Fruit fly (Drosophila melanogaster) whole organism, embryonic: ENCODE measurements around the gene CG32939.

ENCODE experiments used
- Asciz ChIP-seq: fragments of 200-800 bp; sonication (Bioruptor generic); optimal IDR thresholded peaks from 2 replicates; lab custom pipeline; 2017; ENCODE audit warnings: missing biosample characterization, mild to moderate bottlenecking, missing genetic modification characterization, missing genetic modification reagents
- CG10209 ChIP-seq: fragments of 200-800 bp; sonication (Bioruptor generic); optimal IDR thresholded peaks from 3 replicates; lab custom pipeline; 2017; ENCODE audit warnings: missing biosample characterization, mild to moderate bottlenecking, missing genetic modification characterization, missing genetic modification reagents
- CG10462 ChIP-seq: fragments of 200-800 bp; sonication (Bioruptor generic); optimal IDR thresholded peaks from 2 replicates; lab custom pipeline; 2016; ENCODE audit warnings: missing biosample characterization, missing genetic modification characterization
- CG10959 ChIP-seq: fragments of 200-800 bp; sonication (Bioruptor generic); IDR thresholded peaks from 2 replicates; pipeline ENCODE4 v1.3.6; 2022; ENCODE audit warnings: missing biosample characterization, missing genetic modification characterization
- CG13123 ChIP-seq: fragments of 200-800 bp; sonication (Bioruptor generic); optimal IDR thresholded peaks from 2 replicates; lab custom pipeline; 2016; ENCODE audit warnings: missing biosample characterization, missing genetic modification characterization
- CG14014 ChIP-seq: fragments of 200-800 bp; sonication (Bioruptor generic); IDR thresholded peaks from 2 replicates; pipeline ENCODE4 v1.3.6; 2022; ENCODE audit warnings: missing biosample characterization, missing genetic modification characterization
- CG14860 ChIP-seq: fragments of 200-800 bp; sonication (Bioruptor generic); IDR thresholded peaks from 3 replicates; pipeline ENCODE4 v1.3.6; 2022; ENCODE audit warnings: missing biosample characterization, missing genetic modification characterization; ENCODE audit not compliant: partially characterized antibody
- CG1603 ChIP-seq: fragments of 200-800 bp; sonication (Bioruptor generic); optimal IDR thresholded peaks from 2 replicates; lab custom pipeline; 2019; ENCODE audit warnings: missing biosample characterization, mild to moderate bottlenecking, missing genetic modification characterization, moderate library complexity
- CG16779 ChIP-seq: fragments of 200-800 bp; sonication (Bioruptor generic); IDR thresholded peaks from 2 replicates; pipeline ENCODE4 v1.3.6; 2022; ENCODE audit warnings: missing biosample characterization, missing genetic modification characterization
- CG17186 ChIP-seq: fragments of 200-800 bp; sonication (Bioruptor generic); optimal IDR thresholded peaks from 3 replicates; lab custom pipeline; 2017; ENCODE audit warnings: missing biosample characterization, missing genetic modification reagents, missing genetic modification characterization
- CG17385 ChIP-seq: fragments of 200-800 bp; sonication (Bioruptor generic); optimal IDR thresholded peaks from 3 replicates; lab custom pipeline; 2018; ENCODE audit warnings: missing biosample characterization, mild to moderate bottlenecking, missing genetic modification characterization
- CG17912 ChIP-seq: fragments of 200-800 bp; sonication (Bioruptor generic); optimal IDR thresholded peaks from 2 replicates; lab custom pipeline; 2018; ENCODE audit warnings: missing biosample characterization, mild to moderate bottlenecking, missing genetic modification characterization
- CG2678 ChIP-seq: fragments of 200-800 bp; sonication (Bioruptor generic); optimal IDR thresholded peaks from 3 replicates; lab custom pipeline; 2019; ENCODE audit warnings: missing biosample characterization, mild to moderate bottlenecking, missing genetic modification characterization, moderate library complexity
- CG3065 ChIP-seq: fragments of 200-800 bp; sonication (Bioruptor generic); optimal IDR thresholded peaks from 2 replicates; lab custom pipeline; 2016; ENCODE audit warnings: missing biosample characterization, missing genetic modification characterization
- CG4424 ChIP-seq: fragments of 200-800 bp; sonication (Bioruptor generic); optimal IDR thresholded peaks from 3 replicates; lab custom pipeline; 2016; ENCODE audit warnings: missing biosample characterization, missing genetic modification characterization
- CG7271 ChIP-seq: fragments of 200-800 bp; sonication (Bioruptor generic); optimal IDR thresholded peaks from 2 replicates; lab custom pipeline; 2018; ENCODE audit warnings: missing biosample characterization, mild to moderate bottlenecking, missing genetic modification characterization, moderate library complexity
- CG8944 ChIP-seq: fragments of 200-800 bp; sonication (Bioruptor generic); optimal IDR thresholded peaks from 3 replicates; lab custom pipeline; 2016; ENCODE audit warnings: missing biosample characterization, missing genetic modification characterization
- CHES-1-like ChIP-seq: fragments of 200-800 bp; sonication (Bioruptor generic); optimal IDR thresholded peaks from 2 replicates; lab custom pipeline; 2016; ENCODE audit warnings: missing biosample characterization, missing genetic modification characterization
- Camta ChIP-seq: fragments of 200-800 bp; sonication (Bioruptor generic); optimal IDR thresholded peaks from 2 replicates; lab custom pipeline; 2016; ENCODE audit warnings: missing biosample characterization, missing genetic modification characterization
- CoRest ChIP-seq: fragments of 200-800 bp; sonication (Bioruptor generic); optimal IDR thresholded peaks from 3 replicates; lab custom pipeline; 2018; ENCODE audit warnings: missing biosample characterization, mild to moderate bottlenecking, missing genetic modification characterization, moderate library complexity
- D ChIP-seq, 2 experiments: fragments of 200-800 bp in 1 of 2; fragments of >200 bp in 1 of 2; sonication (Bioruptor generic) in 1 of 2; optimal IDR thresholded peaks; 2 replicates in 1 of 2; 3 replicates in 1 of 2; lab custom pipeline; 2017; ENCODE audit warnings: mild to moderate bottlenecking in 1 of 2, missing biosample characterization in 1 of 2, missing genetic modification characterization in 1 of 2, missing genetic modification reagents in 1 of 2
- Doc2 ChIP-seq: fragments of 200-800 bp; sonication (Bioruptor generic); IDR thresholded peaks from 2 replicates; pipeline ENCODE4 v1.3.6; 2022; ENCODE audit warnings: missing biosample characterization, missing genetic modification characterization
- Dp ChIP-seq: fragments of 200-800 bp; sonication (Bioruptor generic); optimal IDR thresholded peaks from 2 replicates; lab custom pipeline; 2018; ENCODE audit warnings: missing biosample characterization, mild to moderate bottlenecking, missing genetic modification characterization, moderate library complexity
- HHEX ChIP-seq: fragments of 200-800 bp; sonication (Bioruptor generic); optimal IDR thresholded peaks from 3 replicates; lab custom pipeline; 2017; ENCODE audit warnings: missing biosample characterization, mild to moderate bottlenecking, missing genetic modification characterization, missing genetic modification reagents
- HLH54F ChIP-seq: fragments of 200-800 bp; sonication (Bioruptor generic); optimal IDR thresholded peaks from 3 replicates; lab custom pipeline; 2016; ENCODE audit warnings: missing biosample characterization, missing genetic modification characterization
- Hmr ChIP-seq: fragments of 200-800 bp; sonication (Bioruptor generic); optimal IDR thresholded peaks from 3 replicates; lab custom pipeline; 2017; ENCODE audit warnings: mild to moderate bottlenecking, missing biosample characterization, missing genetic modification reagents, missing genetic modification characterization
- Kr ChIP-seq: fragments of 200-800 bp; sonication (Bioruptor generic); optimal IDR thresholded peaks from 2 replicates; lab custom pipeline; 2017; ENCODE audit warnings: missing biosample characterization, mild to moderate bottlenecking, missing genetic modification characterization
- Lhr ChIP-seq: fragments of 200-800 bp; sonication (Bioruptor generic); optimal IDR thresholded peaks from 3 replicates; lab custom pipeline; 2017; ENCODE audit warnings: mild to moderate bottlenecking, missing biosample characterization, missing genetic modification reagents, missing genetic modification characterization
- Lim3 ChIP-seq: fragments of 200-800 bp; sonication (Bioruptor generic); IDR thresholded peaks from 2 replicates; pipeline ENCODE4 v1.3.6; 2022; ENCODE audit warnings: missing biosample characterization, missing genetic modification characterization
- Nf-YB ChIP-seq: fragments of 200-800 bp; sonication (Bioruptor generic); optimal IDR thresholded peaks from 3 replicates; lab custom pipeline; 2019; ENCODE audit warnings: missing biosample characterization, mild to moderate bottlenecking, missing genetic modification characterization, moderate library complexity
- Side ChIP-seq: fragments of 200-800 bp; sonication (Bioruptor generic); optimal IDR thresholded peaks from 2 replicates; lab custom pipeline; 2016; ENCODE audit warnings: missing biosample characterization, missing genetic modification characterization
- Sox100B ChIP-seq: fragments of 200-800 bp; sonication (Bioruptor generic); optimal IDR thresholded peaks from 3 replicates; lab custom pipeline; 2018; ENCODE audit warnings: missing biosample characterization, mild to moderate bottlenecking, missing genetic modification characterization
- aop ChIP-seq: fragments of 200-800 bp; sonication (Bioruptor generic); IDR thresholded peaks from 2 replicates; pipeline ENCODE4 v1.3.6; 2022; ENCODE audit warnings: missing biosample characterization, missing genetic modification characterization
- ase ChIP-seq: fragments of 200-800 bp; sonication (Bioruptor generic); IDR thresholded peaks from 3 replicates; pipeline ENCODE4 v1.3.6; 2022; ENCODE audit warnings: missing biosample characterization, missing genetic modification characterization
- ato ChIP-seq: fragments of 200-800 bp; sonication (Bioruptor generic); IDR thresholded peaks from 2 replicates; pipeline ENCODE4 v1.3.6; 2022; ENCODE audit warnings: missing biosample characterization, missing genetic modification characterization; ENCODE audit not compliant: partially characterized antibody
- az2 ChIP-seq: fragments of 200-800 bp; sonication (Bioruptor generic); optimal IDR thresholded peaks from 3 replicates; lab custom pipeline; 2016; ENCODE audit warnings: missing biosample characterization, missing genetic modification characterization
- eve ChIP-seq, 2 experiments: fragments of >200 bp; optimal IDR thresholded peaks; 2 replicates each; lab custom pipeline; 2017; ENCODE audit warnings: missing biosample characterization in 2 of 2, missing genetic modification characterization in 2 of 2
- fd96Cb ChIP-seq: fragments of 200-800 bp; sonication (Bioruptor generic); optimal IDR thresholded peaks from 2 replicates; lab custom pipeline; 2018; ENCODE audit warnings: missing biosample characterization, mild to moderate bottlenecking, missing genetic modification characterization, moderate library complexity
- klu ChIP-seq: fragments of 200-800 bp; sonication (Bioruptor generic); IDR thresholded peaks from 2 replicates; pipeline ENCODE4 v1.3.6; 2022; ENCODE audit warnings: missing biosample characterization, missing genetic modification characterization
- lov ChIP-seq, 2 experiments: fragments of 200-800 bp in 1 of 2; fragments of >200 bp in 1 of 2; sonication (Bioruptor generic) in 1 of 2; IDR thresholded peaks in 1 of 2; optimal IDR thresholded peaks in 1 of 2; 2 replicates in 1 of 2; 3 replicates in 1 of 2; pipeline versions ENCODE4 v1.3.6 to Lab custom; 2017 to 2022; ENCODE audit warnings: missing biosample characterization in 1 of 2, missing genetic modification characterization in 1 of 2
- mld ChIP-seq: fragments of 200-800 bp; sonication (Bioruptor generic); IDR thresholded peaks from 3 replicates; pipeline ENCODE4 v1.3.6; 2022; ENCODE audit warnings: missing biosample characterization, missing genetic modification characterization; ENCODE audit not compliant: partially characterized antibody
- odd ChIP-seq: fragments of 200-800 bp; sonication (Bioruptor generic); optimal IDR thresholded peaks from 2 replicates; lab custom pipeline; 2017; ENCODE audit warnings: missing biosample characterization, mild to moderate bottlenecking, missing genetic modification characterization
- org-1 ChIP-seq: fragments of 200-800 bp; sonication (Bioruptor generic); optimal IDR thresholded peaks from 2 replicates; lab custom pipeline; 2017; ENCODE audit warnings: missing biosample characterization, missing genetic modification characterization
- pfk ChIP-seq: fragments of 200-800 bp; sonication (Bioruptor generic); optimal IDR thresholded peaks from 2 replicates; lab custom pipeline; 2018; ENCODE audit warnings: missing biosample characterization, mild to moderate bottlenecking, missing genetic modification characterization, moderate library complexity
- pho ChIP-seq: fragments of 200-800 bp; sonication (Bioruptor generic); optimal IDR thresholded peaks from 2 replicates; lab custom pipeline; 2016; ENCODE audit warnings: missing biosample characterization, missing genetic modification characterization
- sqz ChIP-seq: fragments of 200-800 bp; sonication (Bioruptor generic); optimal IDR thresholded peaks from 3 replicates; lab custom pipeline; 2018; ENCODE audit warnings: missing biosample characterization, mild to moderate bottlenecking, missing genetic modification characterization
- sr ChIP-seq: fragments of 200-800 bp; sonication (Bioruptor generic); IDR thresholded peaks from 3 replicates; pipeline ENCODE4 v1.3.6; 2022; ENCODE audit warnings: missing biosample characterization, missing genetic modification characterization
- tll ChIP-seq, 2 experiments: fragments of 200-800 bp in 1 of 2; fragments of >200 bp in 1 of 2; sonication (Bioruptor generic) in 1 of 2; optimal IDR thresholded peaks; 2 replicates each; lab custom pipeline; 2017 to 2019; ENCODE audit warnings: missing biosample characterization in 2 of 2, missing genetic modification characterization in 2 of 2, mild to moderate bottlenecking in 1 of 2, moderate library complexity in 1 of 2
- tx ChIP-seq: fragments of 200-800 bp; sonication (Bioruptor generic); optimal IDR thresholded peaks from 2 replicates; lab custom pipeline; 2016; ENCODE audit warnings: missing biosample characterization, missing genetic modification characterization
- vvl ChIP-seq: fragments of 200-800 bp; sonication (Bioruptor generic); IDR thresholded peaks from 2 replicates; pipeline ENCODE4 v1.3.6; 2022; ENCODE audit warnings: missing biosample characterization, missing genetic modification characterization

The CG32939 gene

dm6 chr3R:9710886-9711285 lies 18.0 kb downstream of the CG32939 start, which contains the start of the genes trbd and dmt (continued):
- peak; percentile 56 for TF ChIP-seq CG17912 (GFP tag; lab: Kevin White, UChicago)
- TF ChIP-seq CG17385 (GFP tag; lab: Kevin White, UChicago) = no peak
- TF ChIP-seq CG14860 (GFP tag; lab: Robert Waterston, UW) = no peak
- no peak for TF ChIP-seq ato (GFP tag; lab: Robert Waterston, UW)
- no peak for TF ChIP-seq CG16779
- TF ChIP-seq D (optimal IDR thresholded peaks at IDR 0.05; lab: Kevin White, UChicago) = no peak
- no peak for TF ChIP-seq D (GFP tag; optimal IDR thresholded peaks at IDR 0.05; lab: Kevin White, UChicago)
- peak; percentile 93 for TF ChIP-seq CG1603
- no peak for TF ChIP-seq CG4424 (GFP tag; lab: Kevin White, UChicago)
- peak; percentile 55 for TF ChIP-seq CG8944 (GFP tag; lab: Kevin White, UChicago)
- TF ChIP-seq Sox100B = no peak
- no peak for TF ChIP-seq CG10959
- TF ChIP-seq org-1 = no peak
- no peak for TF ChIP-seq Hmr (GFP tag; lab: Kevin White, UChicago)
- no peak for TF ChIP-seq aop (GFP tag; lab: Robert Waterston, UW)
- no peak for TF ChIP-seq HHEX
- TF ChIP-seq HLH54F (GFP tag; lab: Kevin White, UChicago) = peak; percentile 74
- no peak for TF ChIP-seq odd (GFP tag; lab: Kevin White, UChicago)
- no peak for TF ChIP-seq CG14014
- no peak for TF ChIP-seq tll (GFP tag; optimal IDR thresholded peaks at IDR 0.05; lab: Kevin White, UChicago)
- TF ChIP-seq klu (GFP tag; lab: Robert Waterston, UW) = no peak
- no peak for TF ChIP-seq CG7271 (tag; lab: Kevin White, UChicago)
- TF ChIP-seq vvl = no peak
- peak; percentile 58 for TF ChIP-seq tx
- no peak for TF ChIP-seq az2 (GFP tag; lab: Kevin White, UChicago)
- no peak for TF ChIP-seq CG3065 (GFP tag; lab: Kevin White, UChicago)
- TF ChIP-seq sr (GFP tag; lab: Robert Waterston, UW) = no peak
- TF ChIP-seq eve (GFP tag; optimal IDR thresholded peaks at IDR 0.05; lab: Kevin White, UChicago) = no peak
- TF ChIP-seq CG17186 = peak; percentile 59
- TF ChIP-seq Camta = peak; percentile 50
- peak; percentile 46 for TF ChIP-seq Side (GFP tag; lab: Kevin White, UChicago)
- no peak for TF ChIP-seq Lim3 (GFP tag; lab: Robert Waterston, UW)
- TF ChIP-seq Kr (GFP tag; lab: Kevin White, UChicago) = no peak
- no peak for TF ChIP-seq CG10209
- TF ChIP-seq lov (optimal IDR thresholded peaks at IDR 0.05; lab: Kevin White, UChicago) = no peak
- no peak for TF ChIP-seq lov (GFP tag; IDR thresholded peaks at IDR 0.05; lab: Robert Waterston, UW)
- TF ChIP-seq Doc2 = no peak
- no peak for TF ChIP-seq fd96Cb
- peak; percentile 89 for TF ChIP-seq Lhr
- TF ChIP-seq pfk (GFP tag; lab: Kevin White, UChicago) = no peak
- no peak for TF ChIP-seq CoRest (tag; lab: Kevin White, UChicago)
- TF ChIP-seq pho (GFP tag; lab: Kevin White, UChicago) = peak; percentile 76
- TF ChIP-seq Nf-YB = no peak
- TF ChIP-seq CG10462 (GFP tag; lab: Kevin White, UChicago) = peak; percentile 11
- peak; percentile 92 for TF ChIP-seq CHES-1-like (GFP tag; lab: Kevin White, UChicago)
- TF ChIP-seq Dp (GFP tag; lab: Kevin White, UChicago) = peak; percentile 84
- no peak for TF ChIP-seq CG2678 (tag; lab: Kevin White, UChicago)
- no peak for TF ChIP-seq mld (GFP tag; lab: Robert Waterston, UW)
- no peak for TF ChIP-seq sqz (GFP tag; lab: Kevin White, UChicago)
- TF ChIP-seq CG13123 = peak; percentile 40
- no peak for TF ChIP-seq Asciz (GFP tag; lab: Kevin White, UChicago)
- no peak for TF ChIP-seq ase (GFP tag; lab: Robert Waterston, UW)
